Worm (Caenorhabditis elegans): ENCODE data around the gene clec-144.

The clec-144 gene

DNA sequence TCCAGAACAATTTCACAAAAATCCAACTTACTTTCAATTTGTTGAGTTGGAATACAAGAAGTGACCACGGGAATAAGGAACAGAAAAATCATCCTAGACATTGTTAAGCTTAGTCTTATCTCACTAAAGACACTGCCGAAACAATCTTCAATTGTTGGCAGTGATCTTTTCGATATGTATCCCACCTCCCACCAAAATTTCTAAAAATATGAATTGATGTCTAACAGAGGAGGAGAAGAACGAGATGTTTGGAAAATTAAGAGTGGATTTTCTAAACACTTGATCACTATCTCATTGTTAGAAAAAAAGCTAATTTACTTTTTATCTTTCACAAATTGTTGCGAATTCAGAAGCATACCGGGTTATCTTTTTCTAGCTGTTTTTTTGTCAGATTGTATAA, at the start of gene clec-144:
Gene clec-144 (minus strand): TSS at position 101 of the 400 bp plus-strand sequence.
- TF ChIP-seq F16B12.6 (tag; optimal IDR thresholded peaks at IDR 0.05) (no peak), dpl-1 (GFP tag; optimal IDR thresholded peaks at IDR 0.05) (no peak), ceh-63 (GFP tag; optimal IDR thresholded peaks at IDR 0.05) (no peak), mef-2 (tag; optimal IDR thresholded peaks at IDR 0.05) (no peak), nhr-84 (tag; optimal IDR thresholded peaks at IDR 0.05) (no peak), unc-30 (tag; optimal IDR thresholded peaks at IDR 0.05) (no peak), skn-1 (tag; optimal IDR thresholded peaks at IDR 0.05) (no peak), sox-4 (tag; optimal IDR thresholded peaks at IDR 0.05) (no peak), rnt-1 (tag; optimal IDR thresholded peaks at IDR 0.05) (no peak), snpc-4 (tag; optimal IDR thresholded peaks at IDR 0.05) (no peak), nhr-20 (tag; optimal IDR thresholded peaks at IDR 0.05) (no peak)

DNA sequence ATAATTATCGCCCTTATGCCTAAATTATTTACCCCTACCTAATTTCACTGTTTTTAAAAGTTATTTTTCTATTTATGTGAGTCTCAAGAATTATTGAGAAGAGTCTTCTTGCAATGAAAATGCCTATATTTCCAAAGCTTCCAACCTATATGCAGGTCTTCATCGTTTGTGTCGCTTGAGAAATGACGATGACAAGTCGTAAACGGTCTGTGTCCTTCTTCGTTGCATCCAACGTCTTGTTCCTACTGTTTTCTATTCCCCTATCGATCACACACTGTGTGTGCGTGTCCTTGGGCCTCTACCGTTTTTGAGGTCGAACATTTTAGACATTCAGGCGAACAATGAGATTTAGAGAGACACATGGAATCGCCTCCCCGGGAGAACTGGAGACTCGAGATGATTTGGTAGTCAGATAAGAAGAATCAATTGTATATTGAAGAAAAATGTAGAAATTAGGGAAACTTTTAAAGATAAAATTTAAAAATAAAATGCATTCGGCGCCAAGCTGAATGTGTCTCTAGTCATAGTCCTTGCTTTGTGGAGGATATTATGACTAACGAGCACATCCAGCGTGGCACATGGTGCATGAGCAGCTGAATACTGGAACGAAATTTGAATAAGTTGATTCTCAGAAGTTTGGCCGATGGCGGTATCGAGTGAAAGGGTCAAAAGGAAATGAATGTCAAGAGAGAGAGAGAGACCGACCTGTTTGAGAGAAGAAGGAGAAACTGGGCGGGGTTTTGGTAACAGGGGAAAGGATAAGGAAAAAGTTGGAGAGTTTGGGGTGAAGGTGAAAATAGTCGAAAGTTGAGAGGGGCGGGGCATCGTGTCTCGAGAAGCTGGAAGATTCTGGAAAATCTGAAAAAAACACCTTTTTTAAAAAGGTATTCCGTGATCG, 48.3 kb upstream of the clec-144 start:
- TF ChIP-seq dpl-1 (GFP tag; optimal IDR thresholded peaks at IDR 0.05) (peak in 1 of 3 experiments; percentile 21), lin-35 (GFP tag; optimal IDR thresholded peaks at IDR 0.05) (peak in 1 of 2 experiments; percentile 39), ets-5 (GFP tag; IDR thresholded peaks at IDR 0.05) (no peak), efl-1 (optimal IDR thresholded peaks at IDR 0.05) (peak in 1 of 2 experiments; percentile 14), efl-1 (GFP tag; optimal IDR thresholded peaks at IDR 0.05 in 1 of 2) (peak in 1 of 2 experiments; percentile 90), aha-1 (tag; optimal IDR thresholded peaks at IDR 0.05) (no peak), sox-4 (tag; optimal IDR thresholded peaks at IDR 0.05) (no peak), F16B12.6 (tag; optimal IDR thresholded peaks at IDR 0.05) (no peak), mep-1 (tag; optimal IDR thresholded peaks at IDR 0.05) (peak; percentile 70), C34B4.2 (tag; optimal IDR thresholded peaks at IDR 0.05) (no peak), pax-3 (tag; optimal IDR thresholded peaks at IDR 0.05) (no peak), nhr-85 (tag) (peak; percentile 72), nhr-20 (tag; optimal IDR thresholded peaks at IDR 0.05) (peak; percentile 29), pag-3 (tag; optimal IDR thresholded peaks at IDR 0.05; ENCODE audit: borderline replicate concordance, insufficient read depth) (no peak), lin-13 (GFP tag; optimal IDR thresholded peaks at IDR 0.05) (no peak), C04F5.9 (tag; optimal IDR thresholded peaks at IDR 0.05) (no peak), fkh-8 (tag; optimal IDR thresholded peaks at IDR 0.05) (no peak), ztf-4 (tag; optimal IDR thresholded peaks at IDR 0.05) (no peak), blmp-1 (tag; optimal IDR thresholded peaks at IDR 0.05) (peak; percentile 99), sptf-1 (tag; optimal IDR thresholded peaks at IDR 0.05) (no peak), elt-2 (tag; optimal IDR thresholded peaks at IDR 0.05) (no peak), elt-3 (tag; optimal IDR thresholded peaks at IDR 0.05) (peak in 1 of 6 experiments; percentile 9), hpl-2 (GFP tag; optimal IDR thresholded peaks at IDR 0.05) (no peak), nhr-90 (tag; optimal IDR thresholded peaks at IDR 0.05; ENCODE audit: poor library complexity) (peak; percentile 20), mab-9 (GFP tag; IDR thresholded peaks at IDR 0.05) (no peak), lsy-2 (tag; optimal IDR thresholded peaks at IDR 0.05) (peak in 1 of 2 experiments; percentile 32), nhr-71 (tag; optimal IDR thresholded peaks at IDR 0.05) (peak; percentile 46), hlh-17 (GFP tag; optimal IDR thresholded peaks at IDR 0.05; ENCODE audit: borderline replicate concordance) (no peak), lir-3 (tag; optimal IDR thresholded peaks at IDR 0.05; ENCODE audit: poor library complexity) (no peak), swsn-7 (tag; optimal IDR thresholded peaks at IDR 0.05) (no peak), ceh-8 (GFP tag; optimal IDR thresholded peaks at IDR 0.05) (no peak), fkh-4 (tag; optimal IDR thresholded peaks at IDR 0.05; ENCODE audit: borderline replicate concordance) (no peak), ztf-11 (tag; optimal IDR thresholded peaks at IDR 0.05) (peak in 1 of 2 experiments; percentile 37), snpc-4 (tag; optimal IDR thresholded peaks at IDR 0.05) (no peak), snu-23 (GFP tag; optimal IDR thresholded peaks at IDR 0.05) (peak; percentile 45), rnt-1 (tag; optimal IDR thresholded peaks at IDR 0.05) (peak; percentile 12), ama-1 (optimal IDR thresholded peaks at IDR 0.05) (peak; percentile 52), aly-2 (tag; optimal IDR thresholded peaks at IDR 0.05) (peak; percentile 79), lin-14 (GFP tag; optimal IDR thresholded peaks at IDR 0.05) (peak; percentile 64)
